Fruit fly (Drosophila melanogaster): ENCODE measurements around the gene Hsp70Ba.

The Hsp70Ba gene

DNA sequence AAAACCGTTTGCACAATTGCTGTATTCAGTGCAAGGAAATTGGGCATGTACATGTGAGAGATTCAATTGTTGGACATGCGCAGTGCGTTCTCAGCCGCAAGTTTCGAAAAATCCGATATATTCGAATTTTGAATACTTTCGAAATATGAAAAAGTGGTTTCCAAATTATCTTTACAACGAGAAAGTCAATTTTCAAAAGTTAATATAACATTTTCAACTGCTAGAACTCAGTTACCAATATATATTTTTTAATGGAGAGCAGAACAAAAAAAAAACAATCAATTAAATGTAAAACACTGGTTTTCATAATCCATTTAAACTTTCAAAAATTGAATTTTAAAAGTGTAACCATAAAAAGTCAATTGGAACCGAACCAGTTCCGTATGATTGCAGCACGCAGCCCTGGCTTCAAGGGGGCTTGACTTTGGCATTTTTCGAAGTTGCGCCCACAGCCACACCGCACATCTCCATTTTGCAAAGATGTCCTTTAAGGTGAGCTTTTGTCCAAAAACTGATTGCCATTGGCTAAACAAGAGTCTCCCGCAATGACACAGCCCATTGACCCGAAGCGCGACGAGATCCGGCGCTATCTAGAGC, 45.1 kb downstream of the Hsp70Ba start, which contains the start of the genes Scgbeta and CG17202:
Gene Scgbeta (minus strand): TSS at position 51 of the 597 bp plus-strand sequence.
Gene CG17202 (plus strand): TSS at position 390 of the 597 bp plus-strand sequence.
- TF ChIP-seq noc (tag; optimal IDR thresholded peaks at IDR 0.05): no peak

Measured in whole organism, larva.